Worm (Caenorhabditis elegans) whole organism, L3 larva: ENCODE data around the gene hphd-1.

ENCODE experiments used
- ceh-28 ChIP-seq: fragments of 150-350 bp; optimal IDR thresholded peaks from 2 replicates; lab custom pipeline; 2014; ENCODE audit warnings: missing biosample characterization, missing genetic modification reagents, missing genetic modification characterization
- zag-1 ChIP-seq: fragments of 150-350 bp; optimal IDR thresholded peaks from 2 replicates; lab custom pipeline; 2014; ENCODE audit warnings: missing biosample characterization, missing genetic modification characterization

- TF ChIP-seq zag-1 (tag; lab: Kevin White, UChicago) (no peak), ceh-28 (tag; lab: Kevin White, UChicago) (no peak)
Observed at ce11 chrII:13012684-13013083, 16.3 kb upstream of the hphd-1 start.
